Fruit fly (Drosophila melanogaster) whole organism, embryonic: ENCODE results near the gene Ts.

ENCODE experiments used
- ATbp ChIP-seq: fragments of 200-800 bp; sonication (Bioruptor generic); optimal IDR thresholded peaks from 2 replicates; lab custom pipeline; 2017; ENCODE audit warnings: missing biosample characterization, mild to moderate bottlenecking, missing genetic modification characterization, missing genetic modification reagents
- Aef1 ChIP-seq: fragments of 200-800 bp; sonication (Bioruptor generic); IDR thresholded peaks from 3 replicates; pipeline ENCODE4 v1.3.6; 2022; ENCODE audit warnings: missing biosample characterization, missing genetic modification characterization
- Asciz ChIP-seq: fragments of 200-800 bp; sonication (Bioruptor generic); optimal IDR thresholded peaks from 2 replicates; lab custom pipeline; 2017; ENCODE audit warnings: missing biosample characterization, mild to moderate bottlenecking, missing genetic modification characterization, missing genetic modification reagents
- BtbVII ChIP-seq: fragments of 200-800 bp; sonication (Bioruptor generic); optimal IDR thresholded peaks from 3 replicates; lab custom pipeline; 2017; ENCODE audit warnings: missing biosample characterization, mild to moderate bottlenecking, missing genetic modification characterization
- CG10147 ChIP-seq: fragments of 200-800 bp; sonication (Bioruptor generic); optimal IDR thresholded peaks from 2 replicates; lab custom pipeline; 2019; ENCODE audit warnings: missing biosample characterization, mild to moderate bottlenecking, missing genetic modification characterization, moderate library complexity
- CG10209 ChIP-seq: fragments of 200-800 bp; sonication (Bioruptor generic); optimal IDR thresholded peaks from 3 replicates; lab custom pipeline; 2017; ENCODE audit warnings: missing biosample characterization, mild to moderate bottlenecking, missing genetic modification characterization, missing genetic modification reagents
- CG10274 ChIP-seq: fragments of 200-800 bp; sonication (Bioruptor generic); optimal IDR thresholded peaks from 3 replicates; lab custom pipeline; 2017; ENCODE audit warnings: missing biosample characterization, mild to moderate bottlenecking, missing genetic modification characterization
- CG10959 ChIP-seq: fragments of 200-800 bp; sonication (Bioruptor generic); IDR thresholded peaks from 2 replicates; pipeline ENCODE4 v1.3.6; 2022; ENCODE audit warnings: missing biosample characterization, missing genetic modification characterization
- CG11085 ChIP-seq: fragments of 200-800 bp; sonication (Bioruptor generic); IDR thresholded peaks from 2 replicates; pipeline ENCODE4 v1.3.6; 2022; ENCODE audit warnings: missing biosample characterization, missing genetic modification characterization
- CG11504 ChIP-seq: fragments of 200-800 bp; sonication (Bioruptor generic); optimal IDR thresholded peaks from 3 replicates; lab custom pipeline; 2019; ENCODE audit warnings: missing biosample characterization, mild to moderate bottlenecking, missing genetic modification characterization, moderate library complexity
- CG12236 ChIP-seq: fragments of 200-800 bp; sonication (Bioruptor generic); optimal IDR thresholded peaks from 2 replicates; lab custom pipeline; 2016; ENCODE audit warnings: missing biosample characterization, missing genetic modification characterization
- CG14965 ChIP-seq: fragments of 200-800 bp; sonication (Bioruptor generic); optimal IDR thresholded peaks from 2 replicates; lab custom pipeline; 2016; ENCODE audit warnings: missing biosample characterization, missing genetic modification characterization, borderline replicate concordance
- CG15514 ChIP-seq: fragments of 200-800 bp; sonication (Bioruptor generic); optimal IDR thresholded peaks from 3 replicates; lab custom pipeline; 2017; ENCODE audit warnings: missing biosample characterization, missing genetic modification characterization, mild to moderate bottlenecking, moderate library complexity, missing genetic modification reagents
- CG17612 ChIP-seq: fragments of 200-800 bp; sonication (Bioruptor generic); IDR thresholded peaks from 2 replicates; pipeline ENCODE4 v1.3.6; 2022; ENCODE audit warnings: missing biosample characterization, missing genetic modification characterization
- CG17802 ChIP-seq: fragments of 200-800 bp; sonication (Bioruptor generic); optimal IDR thresholded peaks from 2 replicates; lab custom pipeline; 2018; ENCODE audit warnings: missing biosample characterization, mild to moderate bottlenecking, missing genetic modification characterization, moderate library complexity
- CG17912 ChIP-seq: fragments of 200-800 bp; sonication (Bioruptor generic); optimal IDR thresholded peaks from 2 replicates; lab custom pipeline; 2018; ENCODE audit warnings: missing biosample characterization, mild to moderate bottlenecking, missing genetic modification characterization
- CG18476 ChIP-seq: fragments of 200-800 bp; sonication (Bioruptor generic); optimal IDR thresholded peaks from 2 replicates; lab custom pipeline; 2016; ENCODE audit warnings: missing biosample characterization, mild to moderate bottlenecking, missing genetic modification characterization
- CG18619 ChIP-seq: fragments of 200-800 bp; sonication (Bioruptor generic); optimal IDR thresholded peaks from 3 replicates; lab custom pipeline; 2017; ENCODE audit warnings: missing biosample characterization, mild to moderate bottlenecking, missing genetic modification characterization
- CG2120 ChIP-seq: fragments of 200-800 bp; sonication (Bioruptor generic); optimal IDR thresholded peaks from 3 replicates; lab custom pipeline; 2016; ENCODE audit warnings: missing biosample characterization, missing genetic modification characterization
- CG4282 ChIP-seq: fragments of 200-800 bp; sonication (Bioruptor generic); optimal IDR thresholded peaks from 2 replicates; lab custom pipeline; 2016; ENCODE audit warnings: missing biosample characterization, missing genetic modification characterization
- CG7745 ChIP-seq: fragments of 200-800 bp; sonication (Bioruptor generic); optimal IDR thresholded peaks from 2 replicates; lab custom pipeline; 2018; ENCODE audit warnings: missing biosample characterization, mild to moderate bottlenecking, missing genetic modification characterization, moderate library complexity
- Doc2 ChIP-seq: fragments of 200-800 bp; sonication (Bioruptor generic); IDR thresholded peaks from 2 replicates; pipeline ENCODE4 v1.3.6; 2022; ENCODE audit warnings: missing biosample characterization, missing genetic modification characterization
- Drgx ChIP-seq: fragments of 200-800 bp; sonication (Bioruptor generic); IDR thresholded peaks from 2 replicates; pipeline ENCODE4 v1.3.6; 2022; ENCODE audit warnings: missing biosample characterization, missing genetic modification characterization
- GATAe ChIP-seq: fragments of 200-800 bp; sonication (Bioruptor generic); conservative IDR thresholded peaks from 2 replicates; pipeline ENCODE4 v1.3.6; 2022; ENCODE audit warnings: missing biosample characterization, missing genetic modification characterization
- HmgZ ChIP-seq: fragments of 200-800 bp; sonication (Bioruptor generic); optimal IDR thresholded peaks from 2 replicates; lab custom pipeline; 2018; ENCODE audit warnings: missing biosample characterization, mild to moderate bottlenecking, missing genetic modification characterization
- Hr51 ChIP-seq, 2 experiments: fragments of 200-800 bp; sonication (Bioruptor generic); optimal IDR thresholded peaks; 2 replicates in 1 of 2; 3 replicates in 1 of 2; lab custom pipeline; 2016 to 2018; ENCODE audit warnings: missing biosample characterization in 2 of 2, missing genetic modification characterization in 2 of 2, mild to moderate bottlenecking in 1 of 2, moderate library complexity in 1 of 2
- Kr ChIP-seq: fragments of 200-800 bp; sonication (Bioruptor generic); optimal IDR thresholded peaks from 2 replicates; lab custom pipeline; 2017; ENCODE audit warnings: missing biosample characterization, mild to moderate bottlenecking, missing genetic modification characterization
- Lim3 ChIP-seq: fragments of 200-800 bp; sonication (Bioruptor generic); IDR thresholded peaks from 2 replicates; pipeline ENCODE4 v1.3.6; 2022; ENCODE audit warnings: missing biosample characterization, missing genetic modification characterization
- Meics ChIP-seq: fragments of 200-800 bp; sonication (Bioruptor generic); optimal IDR thresholded peaks from 2 replicates; lab custom pipeline; 2017; ENCODE audit warnings: missing biosample characterization, mild to moderate bottlenecking, missing genetic modification characterization
- Sry-δ ChIP-seq: fragments of 200-800 bp; sonication (Bioruptor generic); optimal IDR thresholded peaks from 2 replicates; lab custom pipeline; 2016; ENCODE audit warnings: missing biosample characterization, missing genetic modification characterization
- abd-A ChIP-seq: fragments of 200-800 bp; sonication (Bioruptor generic); optimal IDR thresholded peaks from 3 replicates; lab custom pipeline; 2019; ENCODE audit warnings: missing biosample characterization, mild to moderate bottlenecking, missing genetic modification characterization, moderate library complexity
- cas ChIP-seq: fragments of 200-800 bp; sonication (Bioruptor generic); IDR thresholded peaks from 2 replicates; pipeline ENCODE4 v1.3.6; 2022; ENCODE audit warnings: missing biosample characterization, missing genetic modification characterization
- cg ChIP-seq: fragments of 200-800 bp; sonication (Bioruptor generic); optimal IDR thresholded peaks from 3 replicates; lab custom pipeline; 2019; ENCODE audit warnings: missing biosample characterization, mild to moderate bottlenecking, missing genetic modification characterization, moderate library complexity
- dan ChIP-seq: fragments of 200-800 bp; sonication (Bioruptor generic); IDR thresholded peaks from 2 replicates; pipeline ENCODE4 v1.3.6; 2022; ENCODE audit warnings: missing biosample characterization, missing genetic modification characterization
- dmrt99B ChIP-seq: fragments of 200-800 bp; sonication (Bioruptor generic); optimal IDR thresholded peaks from 2 replicates; lab custom pipeline; 2018; ENCODE audit warnings: missing biosample characterization, mild to moderate bottlenecking, missing genetic modification characterization, moderate library complexity
- eve ChIP-seq, 2 experiments: fragments of >200 bp; optimal IDR thresholded peaks; 2 replicates each; lab custom pipeline; 2017; ENCODE audit warnings: missing biosample characterization in 2 of 2, missing genetic modification characterization in 2 of 2
- ftz-f1 ChIP-seq: fragments of 200-800 bp; sonication (Bioruptor generic); optimal IDR thresholded peaks from 2 replicates; lab custom pipeline; 2016; ENCODE audit warnings: missing biosample characterization, missing genetic modification characterization
- gro ChIP-seq: fragments of 200-800 bp; sonication (Bioruptor generic); optimal IDR thresholded peaks from 2 replicates; lab custom pipeline; 2016; ENCODE audit warnings: missing biosample characterization, missing genetic modification characterization
- gsb-n ChIP-seq: fragments of 200-800 bp; sonication (Bioruptor generic); optimal IDR thresholded peaks from 3 replicates; lab custom pipeline; 2018; ENCODE audit warnings: missing biosample characterization, mild to moderate bottlenecking, missing genetic modification characterization
- ken ChIP-seq: fragments of 200-800 bp; sonication (Bioruptor generic); IDR thresholded peaks from 3 replicates; pipeline ENCODE4 v1.3.6; 2022; ENCODE audit warnings: missing biosample characterization, missing genetic modification characterization
- lov ChIP-seq, 2 experiments: fragments of 200-800 bp in 1 of 2; fragments of >200 bp in 1 of 2; sonication (Bioruptor generic) in 1 of 2; IDR thresholded peaks in 1 of 2; optimal IDR thresholded peaks in 1 of 2; 2 replicates in 1 of 2; 3 replicates in 1 of 2; pipeline versions ENCODE4 v1.3.6 to Lab custom; 2017 to 2022; ENCODE audit warnings: missing biosample characterization in 1 of 2, missing genetic modification characterization in 1 of 2
- mam ChIP-seq: fragments of 200-800 bp; sonication (Bioruptor generic); optimal IDR thresholded peaks from 3 replicates; lab custom pipeline; 2016; ENCODE audit warnings: missing biosample characterization, missing genetic modification characterization
- onecut ChIP-seq: fragments of 200-800 bp; sonication (Bioruptor generic); IDR thresholded peaks from 2 replicates; pipeline ENCODE4 v1.3.6; 2022; ENCODE audit warnings: missing biosample characterization, missing genetic modification characterization
- pnt ChIP-seq: fragments of 200-800 bp; sonication (Bioruptor generic); optimal IDR thresholded peaks from 3 replicates; lab custom pipeline; 2016; ENCODE audit warnings: missing biosample characterization, missing genetic modification characterization
- psq ChIP-seq: fragments of 200-800 bp; sonication (Bioruptor generic); optimal IDR thresholded peaks from 2 replicates; lab custom pipeline; 2017; ENCODE audit warnings: missing biosample characterization, missing genetic modification characterization
- row ChIP-seq: fragments of 200-800 bp; sonication (Bioruptor generic); IDR thresholded peaks from 3 replicates; pipeline ENCODE4 v1.3.6; 2022; ENCODE audit warnings: missing biosample characterization, missing genetic modification characterization
- salm ChIP-seq: fragments of 200-800 bp; sonication (Bioruptor generic); optimal IDR thresholded peaks from 2 replicates; lab custom pipeline; 2018; ENCODE audit warnings: missing biosample characterization, mild to moderate bottlenecking, missing genetic modification characterization
- slp2 ChIP-seq: fragments of 200-800 bp; sonication (Bioruptor generic); optimal IDR thresholded peaks from 2 replicates; lab custom pipeline; 2016; ENCODE audit warnings: missing biosample characterization, missing genetic modification characterization
- vnd ChIP-seq: fragments of 200-800 bp; sonication (Bioruptor generic); IDR thresholded peaks from 3 replicates; pipeline ENCODE4 v1.3.6; 2022; ENCODE audit warnings: missing biosample characterization, missing genetic modification characterization; ENCODE audit not compliant: partially characterized antibody
- z ChIP-seq: fragments of 200-800 bp; sonication (Bioruptor generic); IDR thresholded peaks from 3 replicates; pipeline ENCODE4 v1.3.6; 2022; ENCODE audit warnings: missing biosample characterization, missing genetic modification characterization

The Ts gene

dm6 chr2L:2999609-3000008 lies 30.2 kb upstream of the Ts start (continued):
- no peak for TF ChIP-seq psq (GFP tag; lab: Kevin White, UChicago)
- no peak for TF ChIP-seq CG7745
- no peak for TF ChIP-seq Meics (GFP tag; lab: Kevin White, UChicago)
- TF ChIP-seq cg (GFP tag; lab: Kevin White, UChicago), result peak; percentile 23
- TF ChIP-seq lov (optimal IDR thresholded peaks at IDR 0.05; lab: Kevin White, UChicago), result no peak
- no peak for TF ChIP-seq lov (GFP tag; IDR thresholded peaks at IDR 0.05; lab: Robert Waterston, UW)
- no peak for TF ChIP-seq Kr
- TF ChIP-seq dmrt99B, result no peak

- TF ChIP-seq Sry-δ (GFP tag; lab: Kevin White, UChicago) (peak; percentile 95), Drgx (GFP tag; lab: Robert Waterston, UW) (no peak), CG17912 (GFP tag; lab: Kevin White, UChicago) (no peak), CG10209 (GFP tag; lab: Kevin White, UChicago) (no peak), CG10147 (GFP tag; lab: Kevin White, UChicago) (no peak), CG14965 (GFP tag; lab: Kevin White, UChicago) (no peak), gsb-n (tag; lab: Kevin White, UChicago) (no peak), BtbVII (GFP tag; lab: Kevin White, UChicago) (peak; percentile 15), Asciz (no peak), Hr51 (GFP tag; optimal IDR thresholded peaks at IDR 0.05; lab: Kevin White, UChicago) (no peak), pnt (GFP tag; lab: Kevin White, UChicago) (no peak), CG10274 (GFP tag; lab: Kevin White, UChicago) (no peak), CG17802 (tag; lab: Kevin White, UChicago) (peak; percentile 6), salm (no peak), gro (GFP tag; lab: Kevin White, UChicago) (peak; percentile 8), ATbp (GFP tag; lab: Kevin White, UChicago) (no peak), CG11504 (tag; lab: Kevin White, UChicago) (no peak), CG12236 (GFP tag; lab: Kevin White, UChicago) (no peak), z (GFP tag; lab: Robert Waterston, UW) (no peak), ken (no peak), slp2 (GFP tag; lab: Kevin White, UChicago) (no peak), vnd (GFP tag; lab: Robert Waterston, UW) (peak; percentile 94), CG4282 (GFP tag; lab: Kevin White, UChicago) (no peak), CG15514 (peak; percentile 64), Doc2 (GFP tag; lab: Robert Waterston, UW) (no peak), HmgZ (tag; lab: Kevin White, UChicago) (peak; percentile 58), CG18476 (GFP tag; lab: Kevin White, UChicago) (no peak), abd-A (tag; lab: Kevin White, UChicago) (no peak), mam (GFP tag; lab: Kevin White, UChicago) (no peak), onecut (peak; percentile 10; the same call in 1 of the 2 replicates), CG2120 (GFP tag; lab: Kevin White, UChicago) (no peak), dan (GFP tag; lab: Robert Waterston, UW) (no peak), CG18619 (no peak), Aef1 (GFP tag; lab: Robert Waterston, UW) (no peak), CG11085 (GFP tag; lab: Robert Waterston, UW) (no peak), row (GFP tag; lab: Robert Waterston, UW) (peak; percentile 21; the same call in 1 of the 3 replicates), CG17612 (no peak), eve (GFP tag; optimal IDR thresholded peaks at IDR 0.05; lab: Kevin White, UChicago) (no peak), Lim3 (GFP tag; lab: Robert Waterston, UW) (no peak), CG10959 (GFP tag; lab: Robert Waterston, UW) (no peak), ftz-f1 (GFP tag; lab: Kevin White, UChicago) (no peak), cas (GFP tag; lab: Robert Waterston, UW) (no peak), GATAe (no peak)
Observed at dm6 chr2L:2999113-2999512, 29.7 kb upstream of the Ts start, which contains the start of gene Ccdc85. Ccdc85 (plus strand) TSS chr2L:2999286.
